Worm (Caenorhabditis elegans) whole organism, early embryonic: ENCODE measurements around the gene rps-29.

ENCODE experiments used
- B0310.2 ChIP-seq: sonication (generic microtip); optimal IDR thresholded peaks from 2 replicates; lab custom pipeline; 2016; ENCODE audit warnings: mild to moderate bottlenecking, missing genetic modification characterization, missing compliant biosample characterization
- F13C5.2 ChIP-seq: sonication (generic microtip); optimal IDR thresholded peaks from 2 replicates; lab custom pipeline; 2017; ENCODE audit warnings: mild to moderate bottlenecking, missing genetic modification characterization, inconsistent platforms, missing compliant biosample characterization
- aly-1 ChIP-seq: sonication (generic microtip); optimal IDR thresholded peaks from 2 replicates; lab custom pipeline; 2016; ENCODE audit warnings: missing genetic modification characterization, missing compliant biosample characterization
- ama-1 ChIP-seq: fragments of 150-350 bp; optimal IDR thresholded peaks from 2 replicates; lab custom pipeline; 2014
- ceh-13 ChIP-seq: fragments of 200-800 bp; sonication (Bioruptor generic); optimal IDR thresholded peaks from 2 replicates; lab custom pipeline; 2018; ENCODE audit warnings: mild to moderate bottlenecking, missing genetic modification characterization, missing compliant biosample characterization
- ceh-36 ChIP-seq: sonication (generic microtip); optimal IDR thresholded peaks from 2 replicates; lab custom pipeline; 2016; ENCODE audit warnings: missing genetic modification characterization, inconsistent platforms, missing compliant biosample characterization
- ets-7 ChIP-seq: sonication (generic microtip); optimal IDR thresholded peaks from 2 replicates; lab custom pipeline; 2016; ENCODE audit warnings: missing genotype, missing genetic modification characterization, missing compliant biosample characterization
- flt-1 ChIP-seq: fragments of 200-800 bp; sonication (Bioruptor generic); IDR thresholded peaks from 2 replicates; pipeline ENCODE4 v1.3.6; 2022; ENCODE audit warnings: missing genetic modification characterization, missing compliant biosample characterization
- hmbx-1 ChIP-seq: sonication (generic microtip); optimal IDR thresholded peaks from 2 replicates; lab custom pipeline; 2016; ENCODE audit warnings: mild to moderate bottlenecking, missing genetic modification characterization, missing compliant biosample characterization
- hmg-4 ChIP-seq: fragments of 200-800 bp; sonication (Bioruptor generic); optimal IDR thresholded peaks from 2 replicates; lab custom pipeline; 2018; ENCODE audit warnings: mild to moderate bottlenecking, missing genetic modification characterization, missing compliant biosample characterization
- hnd-1 ChIP-seq: sonication (generic microtip); optimal IDR thresholded peaks from 2 replicates; lab custom pipeline; 2016; ENCODE audit warnings: missing genetic modification characterization, missing compliant biosample characterization
- pes-1 ChIP-seq: fragments of 200-800 bp; sonication (Bioruptor generic); IDR thresholded peaks from 2 replicates; pipeline ENCODE4 v1.3.6; 2022; ENCODE audit warnings: missing genetic modification reagents, missing genetic modification characterization, missing compliant biosample characterization
- scrt-1 ChIP-seq: fragments of 200-800 bp; sonication (Bioruptor generic); IDR thresholded peaks from 2 replicates; pipeline ENCODE4 v1.3.6; 2022; ENCODE audit warnings: missing genetic modification characterization, missing compliant biosample characterization
- sea-1 ChIP-seq: fragments of 200-800 bp; sonication (Bioruptor generic); conservative IDR thresholded peaks from 2 replicates; pipeline ENCODE4 v1.3.6; 2022; ENCODE audit warnings: missing genetic modification characterization, missing compliant biosample characterization
- tbx-11 ChIP-seq: fragments of 200-800 bp; sonication (Bioruptor generic); IDR thresholded peaks from 2 replicates; pipeline ENCODE4 v1.3.6; 2022; ENCODE audit warnings: missing genetic modification characterization, missing compliant biosample characterization
- tbx-37 ChIP-seq: fragments of 200-800 bp; sonication (Bioruptor generic); conservative IDR thresholded peaks from 2 replicates; pipeline ENCODE4 v1.3.6; 2022; ENCODE audit warnings: missing genetic modification reagents, missing genetic modification characterization, missing compliant biosample characterization
- tra-4 ChIP-seq: sonication (generic microtip); optimal IDR thresholded peaks from 2 replicates; lab custom pipeline; 2017; ENCODE audit warnings: missing genetic modification characterization, missing compliant biosample characterization

rps-29 gene

DNA sequence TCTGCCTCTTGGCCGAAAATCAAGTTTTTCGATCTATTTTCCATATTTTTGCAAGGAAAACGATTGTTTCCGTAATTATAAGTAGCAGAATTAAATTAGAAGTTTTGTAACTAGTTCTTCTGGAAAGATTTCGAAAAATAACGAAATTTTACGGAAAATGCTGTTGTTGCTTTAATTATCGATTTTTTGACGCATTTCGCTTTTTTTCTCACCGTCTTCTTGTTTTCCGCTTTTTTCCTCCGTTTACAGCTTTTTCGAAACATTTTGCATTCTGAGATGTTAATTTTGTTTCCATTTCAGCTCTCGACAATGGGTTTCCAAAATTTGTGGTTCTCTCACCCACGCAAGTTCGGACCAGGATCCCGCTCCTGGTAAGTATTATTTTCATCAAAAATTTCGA lies at the start of gene rps-29:
rps-29 (plus strand) TSS at position 301 of the 400 bp plus-strand sequence.
- TF ChIP-seq hnd-1 (tag; lab: Kevin White, UChicago) (no peak), ceh-13 (GFP tag; lab: Kevin White, UChicago) (no peak), tbx-11 (GFP tag; lab: Robert Waterston, UW) (no peak), aly-1 (tag; lab: Kevin White, UChicago) (no peak), hmg-4 (GFP tag; lab: Kevin White, UChicago) (no peak), ama-1 (lab: Kevin White, UChicago) (no peak), sea-1 (GFP tag; lab: Robert Waterston, UW) (no peak), ceh-36 (tag; lab: Kevin White, UChicago) (no peak), B0310.2 (no peak), flt-1 (GFP tag; lab: Robert Waterston, UW) (no peak)

DNA sequence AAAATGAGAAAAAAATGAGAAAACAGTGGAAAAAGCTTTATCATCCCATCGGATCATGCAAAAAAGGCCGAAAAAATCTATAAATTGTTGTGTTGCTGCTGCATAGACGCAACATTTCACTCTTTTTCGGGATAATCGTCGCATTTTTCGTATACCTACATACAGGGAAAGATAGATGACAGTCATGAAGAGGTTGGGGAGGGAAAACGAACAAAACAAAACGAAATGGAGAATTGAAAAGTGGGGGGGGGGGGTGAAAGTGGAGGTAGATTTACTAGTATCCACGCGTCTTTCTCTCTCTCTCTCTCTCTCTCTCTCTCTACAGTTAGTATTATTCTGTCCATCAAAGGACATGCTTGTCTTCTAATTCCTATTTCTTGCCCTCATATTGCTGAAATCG lies 49.6 kb upstream of the rps-29 start:
- TF ChIP-seq tra-4 (tag; lab: Kevin White, UChicago) (no peak), scrt-1 (GFP tag; lab: Robert Waterston, UW) (no peak), ceh-36 (tag; lab: Kevin White, UChicago) (no peak), hmg-4 (GFP tag; lab: Kevin White, UChicago) (no peak), ets-7 (no peak), sea-1 (GFP tag; lab: Robert Waterston, UW) (no peak), aly-1 (tag; lab: Kevin White, UChicago) (no peak), hnd-1 (tag; lab: Kevin White, UChicago) (no peak), B0310.2 (no peak), ceh-13 (GFP tag; lab: Kevin White, UChicago) (no peak), pes-1 (GFP tag; lab: Robert Waterston, UW) (no peak), F13C5.2 (tag; lab: Kevin White, UChicago) (no peak)

DNA sequence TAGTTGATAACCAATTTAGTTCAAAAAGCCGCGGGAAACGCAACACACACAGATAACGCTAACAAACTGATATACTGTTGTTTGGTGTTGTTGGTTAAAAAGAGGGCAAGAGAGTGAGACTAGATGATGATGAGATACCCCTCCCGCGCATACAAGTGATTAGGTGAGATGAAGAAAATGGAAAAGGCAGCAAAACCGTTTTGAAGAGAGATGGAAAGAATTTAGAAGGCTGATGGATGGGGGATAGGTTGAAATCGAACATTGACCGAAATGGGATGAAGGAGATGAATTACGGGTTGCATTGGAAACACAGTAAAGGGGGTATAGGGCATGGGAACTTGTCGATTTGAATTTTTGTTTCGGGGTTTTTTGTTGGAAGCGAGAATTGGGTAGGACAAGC lies 45.3 kb upstream of the rps-29 start:
- TF ChIP-seq B0310.2: no peak
- no peak for TF ChIP-seq ama-1 (lab: Kevin White, UChicago)
- no peak for TF ChIP-seq F13C5.2 (tag; lab: Kevin White, UChicago)
- no peak for TF ChIP-seq sea-1 (GFP tag; lab: Robert Waterston, UW)
- TF ChIP-seq ceh-13 (GFP tag; lab: Kevin White, UChicago): no peak
- no peak for TF ChIP-seq ceh-36 (tag; lab: Kevin White, UChicago)
- no peak for TF ChIP-seq hmg-4 (GFP tag; lab: Kevin White, UChicago)

DNA sequence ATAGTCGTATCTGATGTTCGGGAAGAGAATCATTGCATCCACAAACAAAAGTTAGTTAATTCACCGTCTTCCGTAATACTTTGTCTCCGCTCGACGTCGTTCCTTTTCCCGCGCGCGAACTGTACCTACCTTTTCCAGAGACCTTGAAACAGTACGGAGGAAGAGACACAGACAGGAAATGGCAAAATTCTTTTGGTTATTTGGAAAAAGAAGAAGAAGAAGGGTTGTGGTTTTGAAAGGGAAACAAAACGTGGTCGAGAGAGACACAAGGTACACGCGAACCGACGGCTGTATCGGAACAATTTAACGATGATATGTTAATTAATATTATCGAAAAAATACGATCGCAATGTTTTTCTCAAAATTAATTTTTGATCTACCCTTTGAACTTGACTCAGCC lies 44.1 kb upstream of the rps-29 start:
- TF ChIP-seq ets-7 (no peak), hmg-4 (GFP tag; lab: Kevin White, UChicago) (no peak), B0310.2 (no peak)

DNA sequence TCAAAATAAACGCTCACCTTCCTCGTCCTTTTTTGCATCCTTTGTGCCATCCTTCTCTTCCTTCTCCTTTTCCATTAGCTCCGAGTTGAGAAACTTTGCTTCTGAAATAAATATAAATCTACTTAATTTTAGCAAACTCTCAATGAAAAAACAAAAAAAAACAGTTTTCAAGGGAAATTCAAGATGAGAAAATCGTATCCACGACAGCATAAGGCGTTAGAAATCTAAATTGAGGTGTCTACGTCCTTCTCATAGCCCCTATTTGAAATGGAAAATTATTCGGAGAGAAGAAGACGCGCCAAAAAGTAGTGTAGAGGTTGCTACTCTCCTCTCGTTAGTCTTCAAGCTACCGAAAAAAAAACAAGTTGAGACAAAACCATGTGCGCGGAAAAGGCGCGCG lies 41.8 kb upstream of the rps-29 start, which contains the start of gene pat-12:
pat-12 (minus strand) TSS at position 101 of the 400 bp plus-strand sequence.
- no peak for TF ChIP-seq tra-4 (tag; lab: Kevin White, UChicago)
- no peak for TF ChIP-seq hmg-4 (GFP tag; lab: Kevin White, UChicago)
- no peak for TF ChIP-seq tbx-37 (GFP tag; lab: Robert Waterston, UW)
- no peak for TF ChIP-seq ceh-36 (tag; lab: Kevin White, UChicago)
- no peak for TF ChIP-seq ama-1 (lab: Kevin White, UChicago)
- no peak for TF ChIP-seq ceh-13 (GFP tag; lab: Kevin White, UChicago)
- TF ChIP-seq sea-1 (GFP tag; lab: Robert Waterston, UW): no peak
- no peak for TF ChIP-seq ets-7
- TF ChIP-seq pes-1 (GFP tag; lab: Robert Waterston, UW): no peak
- TF ChIP-seq hmbx-1 (tag; lab: Kevin White, UChicago): no peak
- no peak for TF ChIP-seq F13C5.2 (tag; lab: Kevin White, UChicago)
- no peak for TF ChIP-seq B0310.2
- no peak for TF ChIP-seq tbx-11 (GFP tag; lab: Robert Waterston, UW)
- TF ChIP-seq scrt-1 (GFP tag; lab: Robert Waterston, UW): no peak
- no peak for TF ChIP-seq hnd-1 (tag; lab: Kevin White, UChicago)

DNA sequence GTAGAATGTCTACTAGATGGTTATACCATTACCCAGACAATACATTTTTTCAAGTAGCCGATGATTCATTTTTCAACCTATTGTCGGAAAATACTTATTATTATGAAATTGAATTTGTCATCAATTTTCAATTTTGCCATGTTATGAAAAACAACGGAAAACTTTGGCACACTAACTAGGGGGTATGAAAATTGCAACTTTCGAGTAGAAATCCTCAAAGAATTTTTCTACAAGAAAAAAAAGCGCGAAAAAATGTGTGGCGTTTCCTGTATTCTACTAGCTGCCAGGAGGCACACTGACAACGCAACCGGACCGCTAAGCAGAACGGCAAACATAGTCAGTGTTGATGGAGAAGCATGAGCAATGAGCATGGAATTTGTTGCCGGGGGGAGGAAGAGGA lies 39.7 kb upstream of the rps-29 start:
- TF ChIP-seq ceh-36 (tag; lab: Kevin White, UChicago): no peak

DNA sequence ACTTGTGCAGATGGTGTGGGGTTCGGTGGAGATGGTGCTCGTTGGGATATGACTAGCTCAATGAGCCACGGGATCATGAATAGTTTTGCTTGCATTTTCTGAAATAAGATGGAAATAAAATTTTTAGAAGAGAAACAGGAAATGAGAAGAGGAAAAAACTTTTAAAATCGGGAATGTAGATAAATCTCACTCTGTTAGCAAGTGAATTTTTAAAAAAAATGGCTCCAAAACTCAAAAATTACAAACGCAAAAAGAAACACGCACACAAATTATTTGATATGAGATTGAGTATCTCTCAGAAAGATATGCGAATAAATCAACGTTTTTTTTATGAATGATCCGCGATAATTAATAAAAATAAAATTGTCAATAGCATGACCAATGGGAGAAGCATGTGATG lies 36.1 kb upstream of the rps-29 start, which contains the start of gene T17H7.7:
T17H7.7 (minus strand) TSS at position 101 of the 400 bp plus-strand sequence.
- TF ChIP-seq aly-1 (tag; lab: Kevin White, UChicago) (no peak), B0310.2 (no peak), pes-1 (GFP tag; lab: Robert Waterston, UW) (no peak), ceh-36 (tag; lab: Kevin White, UChicago) (no peak), flt-1 (GFP tag; lab: Robert Waterston, UW) (no peak)

DNA sequence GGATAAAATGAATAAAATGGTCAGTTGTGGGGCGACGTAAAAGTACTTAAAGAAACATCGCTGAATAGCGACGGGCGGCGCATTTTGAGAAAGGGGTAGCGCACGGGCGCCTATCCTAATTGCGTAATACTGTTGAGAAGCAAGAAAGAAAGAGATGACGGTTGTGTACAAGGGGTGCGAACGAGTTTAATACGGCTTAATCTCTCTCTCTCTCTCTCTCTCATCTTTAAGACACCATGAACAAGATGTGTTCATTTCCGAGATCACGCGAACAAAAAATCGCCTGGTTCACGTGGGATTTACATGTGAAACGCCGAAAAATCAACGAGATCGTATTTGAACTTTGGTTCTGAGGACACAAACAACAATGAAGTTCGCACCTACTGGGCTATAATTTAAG lies 34.4 kb upstream of the rps-29 start:
- TF ChIP-seq tbx-37 (GFP tag; lab: Robert Waterston, UW): no peak
- no peak for TF ChIP-seq tra-4 (tag; lab: Kevin White, UChicago)
- TF ChIP-seq ama-1 (lab: Kevin White, UChicago): no peak
- no peak for TF ChIP-seq pes-1 (GFP tag; lab: Robert Waterston, UW)
- no peak for TF ChIP-seq ceh-13 (GFP tag; lab: Kevin White, UChicago)
- TF ChIP-seq ceh-36 (tag; lab: Kevin White, UChicago): no peak
- no peak for TF ChIP-seq sea-1 (GFP tag; lab: Robert Waterston, UW)
